Fruit fly (Drosophila melanogaster): ENCODE results near the gene CG33271.

Gene CG33271

DNA sequence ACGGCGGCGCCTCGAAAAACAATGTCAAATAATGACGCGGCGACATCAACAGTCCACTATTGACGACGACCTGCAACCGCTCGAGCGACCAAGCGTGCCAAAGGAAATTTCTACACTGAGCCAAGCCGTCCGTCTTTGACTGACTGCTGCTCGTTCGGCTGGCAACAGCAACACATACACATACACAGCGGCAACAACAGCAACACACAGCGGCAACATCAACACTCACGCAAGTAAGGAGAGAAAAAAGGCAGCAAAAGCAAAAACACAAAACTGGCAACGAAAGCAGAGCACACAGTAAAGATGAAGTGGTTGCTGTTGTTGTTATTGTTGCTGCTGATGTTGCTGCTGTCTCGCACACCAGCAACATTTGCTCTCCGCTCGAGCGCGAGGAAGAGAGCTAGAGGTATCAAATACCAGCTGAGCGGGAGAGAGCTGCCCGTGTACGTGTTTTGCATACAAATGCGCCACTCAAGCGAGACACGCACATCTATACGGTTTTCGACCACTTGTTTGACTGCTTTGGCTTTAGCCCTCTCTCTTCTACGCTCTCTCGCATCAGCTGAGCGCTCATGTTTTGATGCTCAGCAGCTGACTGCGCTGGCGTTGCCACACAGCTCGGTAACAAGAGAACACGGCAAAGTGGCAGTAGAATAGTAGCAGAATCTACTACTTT is 24.2 kb downstream of the CG33271 start (continued):
- no peak for TF ChIP-seq H2.0 (GFP tag; IDR thresholded peaks at IDR 0.05)
- TF ChIP-seq CG1024 (GFP tag; IDR thresholded peaks at IDR 0.05): 0 out of 2 replicates have a peak, but pooled peaks have one; percentile 6
- peak; percentile 92 for TF ChIP-seq D (optimal IDR thresholded peaks at IDR 0.05)
- TF ChIP-seq D (GFP tag; optimal IDR thresholded peaks at IDR 0.05): no peak
- TF ChIP-seq CG33557 (GFP tag; optimal IDR thresholded peaks at IDR 0.05): no peak
- peak; percentile 58; the same call in 1 of the 2 replicates for TF ChIP-seq CG42726 (GFP tag; IDR thresholded peaks at IDR 0.05; ENCODE audit: partially characterized antibody)
- TF ChIP-seq CG4282 (GFP tag; optimal IDR thresholded peaks at IDR 0.05): peak; percentile 9
- peak; percentile 69 for TF ChIP-seq CG13894 (tag; optimal IDR thresholded peaks at IDR 0.05)
- peak; percentile 14 for TF ChIP-seq gsb-n (tag; optimal IDR thresholded peaks at IDR 0.05)
- TF ChIP-seq CG5180 (GFP tag; optimal IDR thresholded peaks at IDR 0.05): peak; percentile 75
- TF ChIP-seq corto (GFP tag; optimal IDR thresholded peaks at IDR 0.05): peak; percentile 70
- 0 out of 2 replicates have a peak, but pooled peaks have one; percentile 31 for TF ChIP-seq CG32532 (GFP tag; IDR thresholded peaks at IDR 0.05)
- no peak for TF ChIP-seq croc (GFP tag; conservative IDR thresholded peaks at IDR 0.05)
- peak; percentile 63 for TF ChIP-seq Hmr (GFP tag; optimal IDR thresholded peaks at IDR 0.05)
- peak; percentile 88 for TF ChIP-seq abd-A (tag; optimal IDR thresholded peaks at IDR 0.05)
- TF ChIP-seq CG10321 (GFP tag; IDR thresholded peaks at IDR 0.05): no peak
- TF ChIP-seq ro (GFP tag; IDR thresholded peaks at IDR 0.05): no peak
- peak; percentile 1 for TF ChIP-seq CG3407 (GFP tag; optimal IDR thresholded peaks at IDR 0.05)
- TF ChIP-seq CG4617 (GFP tag; optimal IDR thresholded peaks at IDR 0.05; ENCODE audit: borderline replicate concordance): no peak
- peak; percentile 32 for TF ChIP-seq Blimp-1 (GFP tag; optimal IDR thresholded peaks at IDR 0.05)
- peak; percentile 57 for TF ChIP-seq sd (tag; optimal IDR thresholded peaks at IDR 0.05)
- peak; percentile 96 for TF ChIP-seq Jarid2 (GFP tag; optimal IDR thresholded peaks at IDR 0.05)
- TF ChIP-seq Fer2 (tag; optimal IDR thresholded peaks at IDR 0.05): no peak
- TF ChIP-seq CkIIα-i1 (GFP tag; IDR thresholded peaks at IDR 0.05): no peak
- peak; percentile 4 for TF ChIP-seq CG6813 (GFP tag; optimal IDR thresholded peaks at IDR 0.05)
- no peak for TF ChIP-seq crc (GFP tag; optimal IDR thresholded peaks at IDR 0.05)
- TF ChIP-seq lmd (GFP tag; IDR thresholded peaks at IDR 0.05): no peak
- TF ChIP-seq CG2202 (tag; optimal IDR thresholded peaks at IDR 0.05): peak; percentile 19
- TF ChIP-seq CG33213 (GFP tag; optimal IDR thresholded peaks at IDR 0.05): no peak
- peak; percentile 59 for TF ChIP-seq ftz-f1 (GFP tag; optimal IDR thresholded peaks at IDR 0.05)
- peak; percentile 34 for TF ChIP-seq Vsx1 (GFP tag; optimal IDR thresholded peaks at IDR 0.05)
- TF ChIP-seq CG2199 (GFP tag; IDR thresholded peaks at IDR 0.05): peak; percentile 74; the same call in 1 of the 3 replicates
- TF ChIP-seq CG6791 (GFP tag; IDR thresholded peaks at IDR 0.05; ENCODE audit: partially characterized antibody): peak; percentile 49; the same call in 2 of the 3 replicates
- TF ChIP-seq dan (GFP tag; IDR thresholded peaks at IDR 0.05): no peak
- no peak for TF ChIP-seq gro (GFP tag; optimal IDR thresholded peaks at IDR 0.05)
- TF ChIP-seq rib (GFP tag; IDR thresholded peaks at IDR 0.05): peak; percentile 82
- peak; percentile 80 for TF ChIP-seq hbn (GFP tag; IDR thresholded peaks at IDR 0.05; ENCODE audit: partially characterized antibody)
- no peak for TF ChIP-seq CG7928 (GFP tag; optimal IDR thresholded peaks at IDR 0.05)
- peak; percentile 38 for TF ChIP-seq CG10147 (GFP tag; optimal IDR thresholded peaks at IDR 0.05)
- TF ChIP-seq Deaf1 (tag; optimal IDR thresholded peaks at IDR 0.05): peak; percentile 76
- TF ChIP-seq CG4404 (GFP tag; IDR thresholded peaks at IDR 0.05): no peak
- peak; percentile 79; the same call in 2 of the 3 replicates for TF ChIP-seq so (GFP tag; IDR thresholded peaks at IDR 0.05)
- no peak for TF ChIP-seq CG8290 (GFP tag; optimal IDR thresholded peaks at IDR 0.05)
- peak in 1 of 2 experiments; percentile 73 for TF ChIP-seq CG8290 (tag; optimal IDR thresholded peaks at IDR 0.05)
- 0 out of 2 replicates have a peak, but pooled peaks have one; percentile 6 for TF ChIP-seq toy (GFP tag; IDR thresholded peaks at IDR 0.05)
- TF ChIP-seq kah (GFP tag; optimal IDR thresholded peaks at IDR 0.05): peak; percentile 100
- TF ChIP-seq nerfin-2 (GFP tag; IDR thresholded peaks at IDR 0.05; ENCODE audit: partially characterized antibody): no peak
- TF ChIP-seq HLH3B (GFP tag; IDR thresholded peaks at IDR 0.05): 0 out of 2 replicates have a peak, but pooled peaks have one; percentile 11
- TF ChIP-seq CG15479 (GFP tag; optimal IDR thresholded peaks at IDR 0.05): peak; percentile 78

Data from whole organism, embryonic.